Fruit fly (Drosophila melanogaster) whole organism, embryonic: ENCODE data around the gene CG3748.

Experiments
- Blimp-1 ChIP-seq: fragments of 200-800 bp; sonication (Bioruptor generic); optimal IDR thresholded peaks from 3 replicates; lab custom pipeline; 2018; ENCODE audit warnings: missing biosample characterization, missing genetic modification characterization, mild to moderate bottlenecking, moderate library complexity, missing genetic modification reagents
- ci ChIP-seq: fragments of 200-800 bp; sonication (Bioruptor generic); IDR thresholded peaks from 3 replicates; pipeline ENCODE4 v1.3.6; 2022; ENCODE audit warnings: missing biosample characterization, missing genetic modification characterization

dm6 chr2L:9327444-9327843 is 15.2 kb upstream of the CG3748 start, which contains the start of gene CG17005:
- TF ChIP-seq Blimp-1 (no peak), ci (GFP tag; lab: Robert Waterston, UW) (no peak)
